Worm (Caenorhabditis elegans): ENCODE data around the gene F53F4.15.

ce11 chrV:13666460-13666859 lies 45.7 kb downstream of the F53F4.15 start:
- no peak for TF ChIP-seq nhr-12 (tag; optimal IDR thresholded peaks at IDR 0.05)
- TF ChIP-seq snpc-4 (tag; optimal IDR thresholded peaks at IDR 0.05): no peak
- TF ChIP-seq alr-1 (tag; optimal IDR thresholded peaks at IDR 0.05): no peak
- TF ChIP-seq C34F6.9 (tag; optimal IDR thresholded peaks at IDR 0.05): no peak
